Fruit fly (Drosophila melanogaster): ENCODE data around the gene Nsun2.

Nsun2 gene

dm6 chrX:4113698-4114216 lies at the start of gene Nsun2, which contains the start of gene dgt4:
TSS of gene Nsun2 (minus strand) at chrX:4113734.
TSS of gene dgt4 (plus strand) at chrX:4113701.
- no peak for TF ChIP-seq cic (GFP tag; optimal IDR thresholded peaks at IDR 0.05)
- no peak for TF ChIP-seq CG7101 (tag; optimal IDR thresholded peaks at IDR 0.05)
- TF ChIP-seq Mnt (GFP tag; optimal IDR thresholded peaks at IDR 0.05) = peak; percentile 66
- TF ChIP-seq CG11617 (GFP tag; optimal IDR thresholded peaks at IDR 0.05) = no peak
- no peak for TF ChIP-seq pad (GFP tag; optimal IDR thresholded peaks at IDR 0.05)
- TF ChIP-seq Hr96 (GFP tag; optimal IDR thresholded peaks at IDR 0.05) = no peak
- no peak for TF ChIP-seq toe (GFP tag; optimal IDR thresholded peaks at IDR 0.05)

DNA sequence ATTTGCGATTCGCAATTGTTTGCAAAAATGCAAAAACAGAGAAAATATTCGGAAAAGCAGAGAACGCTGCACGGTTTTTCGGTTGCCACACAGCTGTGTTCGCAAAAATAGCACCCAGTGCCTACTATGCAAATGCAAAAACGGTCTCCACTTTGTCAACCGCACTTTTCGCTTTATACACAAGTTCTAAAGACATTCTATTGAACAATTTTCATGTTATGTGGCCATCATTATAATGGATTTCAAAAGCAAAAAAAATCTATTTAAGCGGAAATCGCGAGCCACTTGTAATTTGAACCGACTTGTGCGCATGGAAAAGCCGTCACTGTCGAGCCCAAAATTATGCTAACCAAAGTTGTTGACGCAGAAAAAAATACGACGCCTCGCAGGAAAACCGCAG lies 37.5 kb upstream of the Nsun2 start:
- TF ChIP-seq CG11617 (GFP tag; optimal IDR thresholded peaks at IDR 0.05) (no peak), Clk (GFP tag; optimal IDR thresholded peaks at IDR 0.05) (no peak), kay (GFP tag; ENCODE audit: borderline replicate concordance) (no peak), Hr96 (GFP tag; optimal IDR thresholded peaks at IDR 0.05) (no peak), Mnt (GFP tag; optimal IDR thresholded peaks at IDR 0.05) (no peak), tj (GFP tag; optimal IDR thresholded peaks at IDR 0.05) (peak; percentile 25), cic (GFP tag; optimal IDR thresholded peaks at IDR 0.05) (no peak), CG14711 (tag; optimal IDR thresholded peaks at IDR 0.05) (no peak), CG33017 (tag; optimal IDR thresholded peaks at IDR 0.05) (no peak), ovo (GFP tag; optimal IDR thresholded peaks at IDR 0.05) (no peak), Crg-1 (GFP tag; optimal IDR thresholded peaks at IDR 0.05) (no peak), CG7101 (tag; optimal IDR thresholded peaks at IDR 0.05) (no peak), bab1 (GFP tag; optimal IDR thresholded peaks at IDR 0.05) (peak; percentile 46)

DNA sequence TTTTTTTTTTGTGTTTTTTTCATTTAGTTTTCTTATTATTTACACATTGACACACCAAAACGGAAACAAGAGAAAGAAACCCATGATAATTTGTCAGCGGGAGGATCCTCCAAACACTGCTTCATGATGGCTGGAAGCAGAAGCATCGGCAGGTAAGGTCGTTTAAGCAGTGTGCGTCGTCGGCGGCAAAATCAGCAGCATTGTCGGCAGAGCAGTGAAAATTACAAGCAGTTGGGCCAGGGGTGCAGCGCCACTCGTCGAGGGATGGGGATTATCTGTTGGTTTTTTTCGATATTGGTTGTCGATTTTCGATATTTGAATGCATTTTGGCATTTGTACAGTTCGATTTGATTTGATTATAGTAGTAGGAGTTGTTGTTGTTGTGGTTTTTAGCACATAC lies 25.5 kb upstream of the Nsun2 start:
- no peak for TF ChIP-seq tj (GFP tag; optimal IDR thresholded peaks at IDR 0.05)
- no peak for TF ChIP-seq CG14711 (tag; optimal IDR thresholded peaks at IDR 0.05)
- TF ChIP-seq CG5204 (GFP tag; optimal IDR thresholded peaks at IDR 0.05) = no peak
- TF ChIP-seq Clk (GFP tag; optimal IDR thresholded peaks at IDR 0.05) = no peak
- TF ChIP-seq pad (GFP tag; optimal IDR thresholded peaks at IDR 0.05) = no peak
- no peak for TF ChIP-seq CG7045 (GFP tag; optimal IDR thresholded peaks at IDR 0.05)

dm6 chrX:4131049-4131629 lies 17.6 kb upstream of the Nsun2 start, which contains the start of gene GlcAT-I:
TSS of gene GlcAT-I (plus strand) at chrX:4131211.
- TF ChIP-seq kay (GFP tag; ENCODE audit: borderline replicate concordance) (no peak), CG33017 (tag; optimal IDR thresholded peaks at IDR 0.05) (no peak), CG12768 (GFP tag; optimal IDR thresholded peaks at IDR 0.05) (no peak), CG7045 (GFP tag; optimal IDR thresholded peaks at IDR 0.05) (no peak), Mnt (GFP tag; optimal IDR thresholded peaks at IDR 0.05) (no peak)

DNA sequence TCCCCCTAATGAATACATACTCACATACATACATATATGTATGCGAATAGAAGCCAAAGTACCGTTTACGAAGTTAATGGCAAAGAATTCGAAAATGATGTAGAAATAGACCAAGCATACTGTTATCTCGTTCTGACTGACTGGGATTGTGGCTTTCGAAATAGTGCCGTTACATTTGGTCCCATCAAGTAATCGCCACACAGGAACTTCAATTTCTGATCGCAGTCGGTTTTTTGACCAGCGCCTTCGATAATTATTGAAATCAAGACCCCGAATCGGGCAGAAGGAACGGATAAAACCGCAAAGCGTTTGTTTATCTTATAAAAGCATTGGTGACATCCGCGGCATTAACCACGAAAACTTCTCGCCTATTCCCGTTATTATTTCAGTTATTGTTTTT lies 6.0 kb upstream of the Nsun2 start:
- no peak for TF ChIP-seq cnc (optimal IDR thresholded peaks at IDR 0.05)
- TF ChIP-seq CG1620 (GFP tag; optimal IDR thresholded peaks at IDR 0.05) = no peak
- no peak for TF ChIP-seq CG7045 (GFP tag; optimal IDR thresholded peaks at IDR 0.05)
- TF ChIP-seq pad (GFP tag; optimal IDR thresholded peaks at IDR 0.05) = peak; percentile 87
- no peak for TF ChIP-seq tj (GFP tag; optimal IDR thresholded peaks at IDR 0.05)
- TF ChIP-seq CG12768 (GFP tag; optimal IDR thresholded peaks at IDR 0.05) = no peak
- TF ChIP-seq ovo (GFP tag; optimal IDR thresholded peaks at IDR 0.05) = peak; percentile 88

- TF ChIP-seq bab1 (GFP tag; optimal IDR thresholded peaks at IDR 0.05) (peak; percentile 61), pad (GFP tag; optimal IDR thresholded peaks at IDR 0.05) (peak; percentile 39), Crg-1 (GFP tag; optimal IDR thresholded peaks at IDR 0.05) (peak; percentile 58), cnc (optimal IDR thresholded peaks at IDR 0.05) (peak; percentile 78 to 89), CG5204 (GFP tag; optimal IDR thresholded peaks at IDR 0.05) (no peak), CG1620 (GFP tag; optimal IDR thresholded peaks at IDR 0.05) (peak; percentile 59), CG11617 (GFP tag; optimal IDR thresholded peaks at IDR 0.05) (peak; percentile 3), Mnt (GFP tag; optimal IDR thresholded peaks at IDR 0.05) (peak; percentile 69), ovo (GFP tag; optimal IDR thresholded peaks at IDR 0.05) (no peak), cic (GFP tag; optimal IDR thresholded peaks at IDR 0.05) (no peak), CG14711 (tag; optimal IDR thresholded peaks at IDR 0.05) (peak; percentile 74), toe (GFP tag; optimal IDR thresholded peaks at IDR 0.05) (no peak), CG7101 (tag; optimal IDR thresholded peaks at IDR 0.05) (peak; percentile 38), kay (GFP tag; ENCODE audit: borderline replicate concordance) (no peak), CG7045 (GFP tag; optimal IDR thresholded peaks at IDR 0.05) (no peak), CG33017 (tag; optimal IDR thresholded peaks at IDR 0.05) (no peak), Hr96 (GFP tag; optimal IDR thresholded peaks at IDR 0.05) (no peak), Clk (GFP tag; optimal IDR thresholded peaks at IDR 0.05) (no peak), tj (GFP tag; optimal IDR thresholded peaks at IDR 0.05) (peak; percentile 63), CG12768 (GFP tag; optimal IDR thresholded peaks at IDR 0.05) (no peak)
Measured at dm6 chrX:4116834-4117736, 3.6 kb upstream of the Nsun2 start, which contains the start of the genes tyf and Tip60. TSS of gene tyf (plus strand) at chrX:4117020. TSS of gene Tip60 (minus strand) at chrX:4117487.
